Worm (Caenorhabditis elegans) whole organism, L2 larva: ENCODE measurements around the gene C50E3.13.

ENCODE experiments used
- C34F6.9 ChIP-seq: fragments of 150-350 bp; optimal IDR thresholded peaks from 2 replicates; lab custom pipeline; 2014; ENCODE audit warnings: missing biosample characterization, missing genetic modification characterization
- F13H6.1 ChIP-seq: sonication (generic microtip); optimal IDR thresholded peaks from 2 replicates; lab custom pipeline; 2016; ENCODE audit warnings: missing genetic modification characterization, missing compliant biosample characterization
- Y55F3AM.14 ChIP-seq: fragments of 200-800 bp; sonication (Bioruptor generic); optimal IDR thresholded peaks from 2 replicates; lab custom pipeline; 2018; ENCODE audit warnings: mild to moderate bottlenecking, missing genetic modification characterization, missing compliant biosample characterization
- ZK546.5 ChIP-seq: sonication (generic microtip); optimal IDR thresholded peaks from 2 replicates; lab custom pipeline; 2017; ENCODE audit warnings: missing biosample characterization, missing genetic modification characterization
- alr-1 ChIP-seq: fragments of 150-350 bp; optimal IDR thresholded peaks from 2 replicates; lab custom pipeline; 2014; ENCODE audit warnings: missing biosample characterization, missing genetic modification characterization
- aly-2 ChIP-seq: fragments of 150-350 bp; optimal IDR thresholded peaks from 2 replicates; lab custom pipeline; 2014; ENCODE audit warnings: missing biosample characterization, missing genetic modification characterization
- ama-1 ChIP-seq: fragments of 150-350 bp; optimal IDR thresholded peaks from 2 replicates; lab custom pipeline; 2018; ENCODE audit warnings: inconsistent platforms
- blmp-1 ChIP-seq: sonication (generic microtip); optimal IDR thresholded peaks from 2 replicates; lab custom pipeline; 2017; ENCODE audit warnings: missing genetic modification characterization, mild to moderate bottlenecking, missing compliant biosample characterization, antibody characterized with exemption, moderate library complexity; ENCODE audit not compliant: insufficient read depth
- ceh-16 ChIP-seq: fragments of 150-350 bp; optimal IDR thresholded peaks from 2 replicates; lab custom pipeline; 2014; ENCODE audit warnings: missing biosample characterization, missing genetic modification characterization
- ceh-82 ChIP-seq: fragments of 150-350 bp; optimal IDR thresholded peaks from 2 replicates; lab custom pipeline; 2014; ENCODE audit warnings: missing biosample characterization, missing genetic modification characterization
- crh-2 ChIP-seq: sonication (generic microtip); optimal IDR thresholded peaks from 2 replicates; lab custom pipeline; 2017; ENCODE audit warnings: missing biosample characterization, missing genetic modification characterization
- dmd-4 ChIP-seq: sonication (generic microtip); optimal IDR thresholded peaks from 2 replicates; lab custom pipeline; 2017; ENCODE audit warnings: missing biosample characterization, missing genetic modification characterization
- egl-27 ChIP-seq: sonication (generic microtip); optimal IDR thresholded peaks from 3 replicates; lab custom pipeline; 2017; ENCODE audit warnings: missing biosample characterization, missing genetic modification reagents, missing genetic modification characterization
- elt-1 ChIP-seq: fragments of 150-350 bp; optimal IDR thresholded peaks from 2 replicates; lab custom pipeline; 2014; ENCODE audit warnings: missing biosample characterization, missing genetic modification characterization
- elt-3 ChIP-seq: sonication (generic microtip); optimal IDR thresholded peaks from 2 replicates; lab custom pipeline; 2017; ENCODE audit warnings: missing biosample characterization, missing genetic modification characterization
- fos-1 ChIP-seq: fragments of 150-350 bp; optimal IDR thresholded peaks from 2 replicates; lab custom pipeline; 2014; ENCODE audit warnings: missing biosample characterization, missing genetic modification characterization
- gmeb-1 ChIP-seq: fragments of 150-350 bp; optimal IDR thresholded peaks from 2 replicates; lab custom pipeline; 2014; ENCODE audit warnings: missing biosample characterization, missing genetic modification characterization
- lin-11 ChIP-seq: fragments of 150-350 bp; sonication (generic microtip); optimal IDR thresholded peaks from 2 replicates; lab custom pipeline; 2014; ENCODE audit warnings: missing biosample characterization, missing genetic modification characterization, inconsistent platforms, mixed read lengths
- lin-13 ChIP-seq: fragments of 150-350 bp; optimal IDR thresholded peaks from 2 replicates; lab custom pipeline; 2014; ENCODE audit warnings: missing biosample characterization, missing genetic modification reagents, missing genetic modification characterization
- lin-39 ChIP-seq: fragments of 150-350 bp; optimal IDR thresholded peaks from 2 replicates; lab custom pipeline; 2014; ENCODE audit warnings: missing biosample characterization, missing genetic modification reagents, missing genetic modification characterization
- lsy-2 ChIP-seq, 2 experiments: fragments of 150-350 bp in 1 of 2; sonication (generic microtip) in 1 of 2; optimal IDR thresholded peaks; 2 replicates each; lab custom pipeline; 2014 to 2017; ENCODE audit warnings: missing biosample characterization in 2 of 2, missing genetic modification characterization in 2 of 2
- mab-5 ChIP-seq: fragments of 150-350 bp; optimal IDR thresholded peaks from 2 replicates; lab custom pipeline; 2014; ENCODE audit warnings: missing biosample characterization, missing genetic modification characterization
- mbf-1 ChIP-seq: sonication (generic microtip); optimal IDR thresholded peaks from 2 replicates; lab custom pipeline; 2017; ENCODE audit warnings: missing biosample characterization, missing genetic modification characterization
- mdl-1 ChIP-seq, 2 experiments: fragments of 150-350 bp in 1 of 2; sonication (generic microtip) in 1 of 2; optimal IDR thresholded peaks; 2 replicates each; lab custom pipeline; 2017; ENCODE audit warnings: missing biosample characterization in 2 of 2, missing genetic modification characterization in 2 of 2
- nhr-10 ChIP-seq: sonication (generic microtip); optimal IDR thresholded peaks from 2 replicates; lab custom pipeline; 2017; ENCODE audit warnings: missing biosample characterization, missing genetic modification characterization
- nhr-11 ChIP-seq: fragments of 150-350 bp; optimal IDR thresholded peaks from 2 replicates; lab custom pipeline; 2014; ENCODE audit warnings: missing biosample characterization, missing genetic modification characterization
- nhr-129 ChIP-seq: fragments of 150-350 bp; optimal IDR thresholded peaks from 2 replicates; lab custom pipeline; 2014; ENCODE audit warnings: missing biosample characterization, missing genetic modification characterization
- nhr-21 ChIP-seq: fragments of 150-350 bp; optimal IDR thresholded peaks from 2 replicates; lab custom pipeline; 2014; ENCODE audit warnings: missing biosample characterization, missing genetic modification characterization
- nhr-23 ChIP-seq: fragments of 150-350 bp; optimal IDR thresholded peaks from 2 replicates; lab custom pipeline; 2014; ENCODE audit warnings: missing biosample characterization, missing genetic modification reagents, missing genetic modification characterization
- nhr-237 ChIP-seq: fragments of 150-350 bp; optimal IDR thresholded peaks from 2 replicates; lab custom pipeline; 2014; ENCODE audit warnings: missing biosample characterization, missing genetic modification characterization
- nhr-25 ChIP-seq: fragments of 150-350 bp; sonication (generic microtip); optimal IDR thresholded peaks from 3 replicates; lab custom pipeline; 2014; ENCODE audit warnings: missing biosample characterization, missing genetic modification characterization
- nhr-6 ChIP-seq: fragments of 150-350 bp; optimal IDR thresholded peaks from 2 replicates; lab custom pipeline; 2014; ENCODE audit warnings: missing biosample characterization, missing genetic modification characterization
- nhr-77 ChIP-seq: fragments of 150-350 bp; optimal IDR thresholded peaks from 2 replicates; lab custom pipeline; 2014; ENCODE audit warnings: missing biosample characterization, missing genetic modification characterization
- peb-1 ChIP-seq: fragments of 150-350 bp; optimal IDR thresholded peaks from 2 replicates; lab custom pipeline; 2014; ENCODE audit warnings: missing biosample characterization, missing genetic modification characterization
- sem-4 ChIP-seq: fragments of 150-350 bp; optimal IDR thresholded peaks from 2 replicates; lab custom pipeline; 2014; ENCODE audit warnings: missing biosample characterization, missing genetic modification reagents, missing genetic modification characterization
- skn-1 ChIP-seq: sonication (generic microtip); optimal IDR thresholded peaks from 2 replicates; lab custom pipeline; 2017; ENCODE audit warnings: missing biosample characterization, missing genetic modification characterization
- sma-3 ChIP-seq: sonication (generic microtip); optimal IDR thresholded peaks from 2 replicates; lab custom pipeline; 2016; ENCODE audit warnings: missing genetic modification reagents, missing genetic modification characterization, missing compliant biosample characterization
- sma-9 ChIP-seq, 2 experiments: fragments of 150-350 bp in 1 of 2; sonication (generic microtip) in 1 of 2; optimal IDR thresholded peaks; 2 replicates each; lab custom pipeline; 2014 to 2016; ENCODE audit warnings: missing genetic modification characterization in 2 of 2, mild to moderate bottlenecking in 1 of 2, missing biosample characterization in 1 of 2, missing compliant biosample characterization in 1 of 2, missing genetic modification reagents in 1 of 2, moderate library complexity in 1 of 2
- snpc-4 ChIP-seq: fragments of 150-350 bp; optimal IDR thresholded peaks from 2 replicates; lab custom pipeline; 2014; ENCODE audit warnings: missing biosample characterization, missing genetic modification characterization
- unc-39 ChIP-seq: fragments of 150-350 bp; optimal IDR thresholded peaks from 2 replicates; lab custom pipeline; 2014; ENCODE audit warnings: missing biosample characterization, missing genetic modification characterization
- unc-55 ChIP-seq: fragments of 150-350 bp; sonication (generic microtip); optimal IDR thresholded peaks from 3 replicates; lab custom pipeline; 2014; ENCODE audit warnings: missing biosample characterization, missing genetic modification reagents, missing genetic modification characterization
- unc-62 ChIP-seq: fragments of 150-350 bp; optimal IDR thresholded peaks from 2 replicates; lab custom pipeline; 2014; ENCODE audit warnings: missing biosample characterization, missing genetic modification reagents, missing genetic modification characterization
- zag-1 ChIP-seq: fragments of 150-350 bp; optimal IDR thresholded peaks from 2 replicates; lab custom pipeline; 2014; ENCODE audit warnings: missing biosample characterization, missing genetic modification characterization
- ztf-1 ChIP-seq: fragments of 200-800 bp; sonication (Bioruptor generic); conservative IDR thresholded peaks from 2 replicates; pipeline ENCODE4 v1.3.6; 2022; ENCODE audit warnings: missing genetic modification characterization, missing compliant biosample characterization
- ztf-11 ChIP-seq: sonication (generic microtip); optimal IDR thresholded peaks from 2 replicates; lab custom pipeline; 2017; ENCODE audit warnings: missing biosample characterization, missing genetic modification characterization
- ztf-4 ChIP-seq: fragments of 150-350 bp; optimal IDR thresholded peaks from 2 replicates; lab custom pipeline; 2014; ENCODE audit warnings: missing biosample characterization, missing genetic modification characterization

The C50E3.13 gene

ce11 chrV:7598269-7598668 is 25.8 kb downstream of the C50E3.13 start, which contains the start of gene C50E3.7:
TSS of gene C50E3.7 (minus strand) at chrV:7598369.
- TF ChIP-seq nhr-129 (tag; lab: Kevin White, UChicago) (no peak), nhr-21 (tag; lab: Kevin White, UChicago) (no peak), sem-4 (tag; lab: Kevin White, UChicago) (no peak), lin-13 (GFP tag; lab: Kevin White, UChicago) (no peak), fos-1 (tag; lab: Kevin White, UChicago) (no peak)

- TF ChIP-seq snpc-4 (tag; lab: Kevin White, UChicago) (peak; percentile 24), gmeb-1 (no peak)
- TF ChIP-seq, all 48 proteins: peak for 1
Observed at ce11 chrV:7595132-7595531, 28.9 kb downstream of the C50E3.13 start.

- TF ChIP-seq lin-39 (no peak), sem-4 (tag; lab: Kevin White, UChicago) (no peak), nhr-237 (tag; lab: Kevin White, UChicago) (no peak), nhr-25 (no peak)
Observed at ce11 chrV:7590454-7590853, 33.6 kb downstream of the C50E3.13 start, which contains the start of gene C50E3.6. TSS of gene C50E3.6 (minus strand) at chrV:7590554.

ce11 chrV:7587637-7588036 is 36.4 kb downstream of the C50E3.13 start, which contains the start of the genes F19F10.11 and C50E3.5:
TSS of gene F19F10.11 (minus strand) at chrV:7587704.
TSS of gene C50E3.5 (plus strand) at chrV:7587996.
- TF ChIP-seq aly-2 (no peak), egl-27 (tag; lab: Kevin White, UChicago) (no peak), snpc-4 (tag; lab: Kevin White, UChicago) (peak; percentile 30), crh-2 (tag; lab: Kevin White, UChicago) (peak; percentile 64), mbf-1 (tag; lab: Kevin White, UChicago) (no peak), mdl-1 (tag; optimal IDR thresholded peaks at IDR 0.05; lab: Kevin White, UChicago) (no peak), gmeb-1 (peak; percentile 74), nhr-23 (tag; lab: Kevin White, UChicago) (no peak), sma-3 (GFP tag; lab: Kevin White, UChicago) (peak; percentile 60), F13H6.1 (tag; lab: Kevin White, UChicago) (peak; percentile 35), sma-9 (GFP tag; optimal IDR thresholded peaks at IDR 0.05; lab: Kevin White, UChicago) (peak; percentile 57), sma-9 (tag; optimal IDR thresholded peaks at IDR 0.05; lab: Kevin White, UChicago) (no peak), alr-1 (tag; lab: Kevin White, UChicago) (no peak), elt-3 (tag; lab: Kevin White, UChicago) (no peak), peb-1 (no peak), nhr-237 (tag; lab: Kevin White, UChicago) (no peak), dmd-4 (no peak), ztf-1 (GFP tag; lab: Robert Waterston, UW) (no peak), ama-1 (lab: Kevin White, UChicago) (no peak), skn-1 (tag; lab: Kevin White, UChicago) (no peak), zag-1 (tag; lab: Kevin White, UChicago) (no peak), C34F6.9 (tag; lab: Kevin White, UChicago) (peak; percentile 82), blmp-1 (tag; lab: Kevin White, UChicago) (no peak), ZK546.5 (no peak), nhr-77 (tag; lab: Kevin White, UChicago) (no peak), nhr-10 (no peak), ztf-4 (no peak), sem-4 (tag; lab: Kevin White, UChicago) (peak; percentile 63), nhr-25 (no peak), ceh-16 (tag; lab: Kevin White, UChicago) (no peak), nhr-21 (tag; lab: Kevin White, UChicago) (no peak), lin-13 (GFP tag; lab: Kevin White, UChicago) (no peak), ceh-82 (tag; lab: Kevin White, UChicago) (no peak), unc-55 (peak; percentile 81), Y55F3AM.14 (GFP tag; lab: Kevin White, UChicago) (no peak), unc-39 (tag; lab: Kevin White, UChicago) (no peak), nhr-6 (tag; lab: Kevin White, UChicago) (peak; percentile 31), fos-1 (tag; lab: Kevin White, UChicago) (peak; percentile 13), lin-11 (tag; lab: Kevin White, UChicago) (no peak), ztf-11 (tag; lab: Kevin White, UChicago) (no peak), lsy-2 (tag; optimal IDR thresholded peaks at IDR 0.05; lab: Kevin White, UChicago) (peak; percentile 26 to 82), unc-62 (GFP tag; lab: Kevin White, UChicago) (no peak), mab-5 (tag; lab: Kevin White, UChicago) (no peak), elt-1 (tag; lab: Kevin White, UChicago) (no peak), nhr-11 (no peak)
